Worm (Caenorhabditis elegans): ENCODE data around the gene glb-5.
A peak's percentile ranks its signal among the peaks of the same experiment; 100 is the strongest.

DNA sequence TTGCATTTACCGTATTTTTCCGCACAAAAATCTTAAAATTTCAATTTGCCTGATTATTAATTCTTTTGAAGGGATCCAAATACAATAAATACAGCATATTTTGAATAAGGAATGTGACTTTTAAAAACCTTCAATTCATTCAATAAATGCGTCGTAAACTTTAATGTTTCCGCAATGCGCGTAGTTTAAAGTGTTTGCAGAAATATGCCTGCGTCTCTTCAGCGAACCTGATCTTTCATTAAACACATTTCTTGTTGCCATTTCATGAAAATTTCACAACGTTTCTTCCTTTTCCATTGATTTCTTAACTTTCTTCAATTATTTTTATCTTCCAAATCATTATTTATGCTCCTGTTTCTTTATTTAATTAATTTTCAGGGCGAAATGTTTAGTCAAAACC lies 33.6 kb downstream of the glb-5 start, which contains the start of gene vps-37:
- peak; percentile 86 for TF ChIP-seq rnt-1 (tag; optimal IDR thresholded peaks at IDR 0.05)
- TF ChIP-seq skn-1 (tag; optimal IDR thresholded peaks at IDR 0.05): peak; percentile 57
- TF ChIP-seq tbx-2 (tag; optimal IDR thresholded peaks at IDR 0.05): peak; percentile 77
- peak in 1 of 2 experiments; percentile 34 for TF ChIP-seq ztf-11 (tag; optimal IDR thresholded peaks at IDR 0.05)
- TF ChIP-seq blmp-1 (tag; optimal IDR thresholded peaks at IDR 0.05): peak; percentile 62
- peak; percentile 69 for TF ChIP-seq ztf-4 (tag; optimal IDR thresholded peaks at IDR 0.05)
- TF ChIP-seq lin-39 (tag; optimal IDR thresholded peaks at IDR 0.05): peak; percentile 61
- no peak for TF ChIP-seq nhr-12 (tag; optimal IDR thresholded peaks at IDR 0.05)
- TF ChIP-seq lin-15B (tag; optimal IDR thresholded peaks at IDR 0.05): peak; percentile 78
